Worm (Caenorhabditis elegans) whole organism, mixed stage, embryonic: ENCODE results near the gene C50B8.4.

ENCODE experiments used
- ceh-39 ChIP-seq: fragments of 150-350 bp; optimal IDR thresholded peaks from 2 replicates; lab custom pipeline; 2014; ENCODE audit warnings: missing biosample characterization, missing genetic modification characterization
- ceh-43 ChIP-seq: fragments of 200-800 bp; sonication (Bioruptor generic); optimal IDR thresholded peaks from 2 replicates; lab custom pipeline; 2018; ENCODE audit warnings: mild to moderate bottlenecking, missing genetic modification characterization, moderate library complexity, missing compliant biosample characterization
- lin-13 ChIP-seq: fragments of 150-350 bp; optimal IDR thresholded peaks from 2 replicates; lab custom pipeline; 2014; ENCODE audit warnings: missing biosample characterization, missing genetic modification characterization
- nhr-28 ChIP-seq: fragments of 150-350 bp; optimal IDR thresholded peaks from 2 replicates; lab custom pipeline; 2014; ENCODE audit warnings: missing biosample characterization, missing genetic modification characterization
- pha-4 ChIP-seq: fragments of 150-350 bp; optimal IDR thresholded peaks from 2 replicates; lab custom pipeline; 2018; ENCODE audit warnings: missing biosample characterization, missing genetic modification reagents, missing genetic modification characterization
- snpc-4 ChIP-seq: fragments of 150-350 bp; optimal IDR thresholded peaks from 2 replicates; lab custom pipeline; 2014; ENCODE audit warnings: missing biosample characterization, missing genetic modification characterization
- unc-39 ChIP-seq: fragments of 150-350 bp; optimal IDR thresholded peaks from 2 replicates; lab custom pipeline; 2014; ENCODE audit warnings: missing biosample characterization, missing genetic modification characterization
- unc-62 ChIP-seq: fragments of 150-350 bp; optimal IDR thresholded peaks from 2 replicates; lab custom pipeline; 2014; ENCODE audit warnings: missing biosample characterization, missing genetic modification reagents, missing genetic modification characterization
- ztf-11 ChIP-seq: fragments of 150-350 bp; optimal IDR thresholded peaks from 2 replicates; lab custom pipeline; 2014; ENCODE audit warnings: missing biosample characterization, missing genetic modification characterization

DNA sequence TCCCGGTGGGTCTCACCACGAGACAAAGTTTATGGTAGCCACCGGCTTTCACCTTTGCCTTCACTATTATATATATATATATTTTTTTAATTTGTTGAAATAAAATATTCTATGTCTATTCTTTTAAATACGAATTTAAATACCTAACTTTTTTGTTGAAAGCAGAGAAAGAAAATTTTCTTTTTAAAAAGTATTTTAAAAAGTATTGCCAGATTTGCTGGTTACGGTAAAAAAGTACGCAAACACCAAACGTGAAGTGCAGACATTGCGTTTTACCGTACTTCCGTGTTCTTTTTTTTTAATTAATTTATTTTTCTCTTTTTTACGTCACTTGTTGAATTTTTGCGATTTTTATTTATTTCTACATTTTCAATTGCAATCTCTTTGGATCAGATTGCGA, 11.8 kb upstream of the C50B8.4 start, which contains the start of gene C56A3.8:
- TF ChIP-seq unc-39 (tag; lab: Kevin White, UChicago) (no peak), unc-62 (GFP tag; lab: Kevin White, UChicago) (no peak), ceh-43 (GFP tag; lab: Kevin White, UChicago) (no peak), snpc-4 (tag; lab: Kevin White, UChicago) (no peak), ztf-11 (tag; lab: Kevin White, UChicago) (no peak), pha-4 (no peak), ceh-39 (tag; lab: Kevin White, UChicago) (no peak), lin-13 (tag; lab: Kevin White, UChicago) (no peak), nhr-28 (tag; lab: Kevin White, UChicago) (no peak)
